Worm (Caenorhabditis elegans): ENCODE measurements around the gene mog-2.

mog-2 gene

DNA sequence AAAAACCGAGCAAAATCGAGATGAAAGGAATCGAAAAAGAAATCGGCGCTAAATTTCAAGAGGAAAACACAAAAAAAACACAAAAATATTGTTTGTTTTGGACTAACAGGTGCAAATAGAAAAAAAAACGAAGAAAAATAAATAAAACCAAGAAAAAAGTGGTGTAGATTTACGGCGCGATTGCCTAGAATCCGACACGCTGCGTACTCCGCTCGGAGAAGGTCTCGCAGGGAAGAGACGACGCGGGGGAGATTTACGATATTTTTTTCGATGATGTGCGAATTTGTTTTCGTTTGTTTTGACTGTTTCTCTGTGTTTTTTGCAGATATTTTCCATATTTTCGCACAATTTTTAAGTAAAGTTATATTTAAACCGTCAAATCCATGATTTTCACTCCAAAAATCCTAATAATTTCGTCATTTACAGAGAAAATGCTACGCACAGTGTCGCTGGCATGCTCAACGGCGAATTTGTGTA is 24.9 kb upstream of the mog-2 start, which contains the start of gene sco-1 (continued):
- peak; percentile 88 for TF ChIP-seq php-3 (GFP tag; IDR thresholded peaks at IDR 0.05)
- TF ChIP-seq arid-1 (GFP tag; conservative IDR thresholded peaks at IDR 0.05), result peak; percentile 68; the same call in 1 of the 2 replicates
- TF ChIP-seq unc-130 (GFP tag; optimal IDR thresholded peaks at IDR 0.05), result peak; percentile 92
- no peak for TF ChIP-seq ztf-11 (tag; optimal IDR thresholded peaks at IDR 0.05)
- peak; percentile 50 for TF ChIP-seq gei-8 (GFP tag; optimal IDR thresholded peaks at IDR 0.05)
- TF ChIP-seq snpc-1.2 (GFP tag; IDR thresholded peaks at IDR 0.05), result 0 out of 2 replicates have a peak, but pooled peaks have one; percentile 16
- peak; percentile 42 for TF ChIP-seq ces-1 (GFP tag; optimal IDR thresholded peaks at IDR 0.05)
- peak; percentile 94 for TF ChIP-seq T26A8.4 (GFP tag; IDR thresholded peaks at IDR 0.05)
- no peak for TF ChIP-seq aly-2 (tag; optimal IDR thresholded peaks at IDR 0.05)
- peak; percentile 16 for TF ChIP-seq nhr-10 (tag; optimal IDR thresholded peaks at IDR 0.05)
- peak; percentile 58; the same call in 1 of the 2 replicates for TF ChIP-seq ceh-44 (GFP tag; IDR thresholded peaks at IDR 0.05)
- TF ChIP-seq madf-5 (GFP tag; IDR thresholded peaks at IDR 0.05), result 0 out of 4 replicates have a peak, but pooled peaks of 1 of the 2 experiments have one; percentile 4
- no peak for TF ChIP-seq F10B5.3 (tag; optimal IDR thresholded peaks at IDR 0.05)
- TF ChIP-seq set-16 (GFP tag; IDR thresholded peaks at IDR 0.05), result no peak
- TF ChIP-seq Y75B8A.6 (GFP tag; IDR thresholded peaks at IDR 0.05), result no peak
- TF ChIP-seq vab-7 (GFP tag; IDR thresholded peaks at IDR 0.05), result peak; percentile 79
- TF ChIP-seq lsy-2 (tag; optimal IDR thresholded peaks at IDR 0.05), result peak; percentile 80 to 97

DNA sequence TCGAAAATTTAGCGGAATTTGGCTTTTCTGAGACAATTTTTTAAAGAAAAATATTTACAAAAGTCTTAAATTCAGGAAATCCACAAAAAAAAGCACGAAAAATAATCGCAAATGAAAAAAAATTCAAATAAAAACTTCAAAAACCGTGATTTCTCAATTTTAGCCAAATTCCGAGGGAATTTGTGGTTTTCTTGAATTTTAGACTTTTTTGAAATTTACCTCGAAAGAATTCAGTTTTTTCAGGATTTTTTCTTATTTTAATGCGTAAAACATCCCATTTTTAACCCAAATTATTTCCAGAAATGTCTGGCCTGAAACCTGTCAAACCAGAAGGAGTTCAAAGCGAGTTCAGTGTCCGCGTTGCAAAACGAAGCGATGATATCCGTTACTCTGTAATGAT is 22.9 kb upstream of the mog-2 start, which contains the start of gene gtf-2F1:
Gene gtf-2F1 (plus strand): TSS at position 301 of the 400 bp plus-strand sequence.
- TF ChIP-seq ceh-32 (tag; optimal IDR thresholded peaks at IDR 0.05; ENCODE audit: poor library complexity) (no peak), ZK546.5 (tag; optimal IDR thresholded peaks at IDR 0.05) (no peak), T20F7.1 (GFP tag; optimal IDR thresholded peaks at IDR 0.05) (no peak), ama-1 (optimal IDR thresholded peaks at IDR 0.05) (no peak), nhr-48 (tag; optimal IDR thresholded peaks at IDR 0.05) (no peak), unc-62 (GFP tag; optimal IDR thresholded peaks at IDR 0.05 in 1 of 2) (peak in 1 of 2 experiments; percentile 41), unc-62 (tag; optimal IDR thresholded peaks at IDR 0.05) (no peak), hlh-11 (tag; optimal IDR thresholded peaks at IDR 0.05) (no peak), skn-1 (tag; optimal IDR thresholded peaks at IDR 0.05) (no peak), php-3 (GFP tag; IDR thresholded peaks at IDR 0.05) (no peak)

DNA sequence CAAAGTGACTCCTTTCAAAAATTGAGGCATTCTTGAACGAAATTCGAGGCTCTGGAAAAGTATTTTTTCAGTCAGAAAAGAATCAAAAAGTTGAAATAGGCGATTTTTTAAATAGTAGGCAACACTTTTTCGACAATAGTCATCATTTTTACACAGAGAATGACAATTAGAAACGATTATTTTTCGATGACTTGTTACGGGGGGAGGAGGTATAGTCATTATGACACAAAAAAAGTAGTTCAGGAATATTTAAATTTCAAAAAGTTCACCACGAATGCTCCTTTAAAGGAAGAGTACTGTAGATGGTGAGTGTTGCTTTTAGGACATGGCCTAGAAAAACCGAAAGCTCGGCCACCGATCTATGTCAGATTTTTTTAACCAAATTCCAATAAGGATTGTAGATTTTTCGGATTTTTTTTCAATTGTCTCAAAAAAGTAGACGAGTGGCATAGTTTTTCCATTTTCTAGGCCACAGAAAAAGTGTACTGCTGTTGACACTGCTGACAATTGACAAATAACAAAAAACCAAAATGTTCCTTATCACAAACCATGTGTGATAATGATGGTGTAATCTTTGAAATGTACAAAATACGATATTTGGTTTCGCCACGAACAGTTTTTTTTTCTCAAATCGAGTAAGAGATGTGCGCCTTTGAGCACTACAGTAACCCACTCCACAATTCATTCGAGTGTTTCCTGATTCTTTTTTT is 17.1 kb upstream of the mog-2 start, which contains the start of gene Y52E8A.3:
Gene Y52E8A.3 (minus strand): TSS at position 51 of the 710 bp plus-strand sequence.
- TF ChIP-seq spr-3 (GFP tag; optimal IDR thresholded peaks at IDR 0.05) (no peak), unc-62 (GFP tag; optimal IDR thresholded peaks at IDR 0.05 in 1 of 2) (peak in 1 of 2 experiments; percentile 91), unc-62 (tag; optimal IDR thresholded peaks at IDR 0.05) (no peak), daf-16 (GFP tag; optimal IDR thresholded peaks at IDR 0.05) (no peak), daf-16 (tag; optimal IDR thresholded peaks at IDR 0.05) (peak; percentile 60), snpc-4 (tag; optimal IDR thresholded peaks at IDR 0.05) (no peak), spr-1 (tag; optimal IDR thresholded peaks at IDR 0.05) (no peak), duxl-1 (tag; optimal IDR thresholded peaks at IDR 0.05; ENCODE audit: poor library complexity) (no peak)

DNA sequence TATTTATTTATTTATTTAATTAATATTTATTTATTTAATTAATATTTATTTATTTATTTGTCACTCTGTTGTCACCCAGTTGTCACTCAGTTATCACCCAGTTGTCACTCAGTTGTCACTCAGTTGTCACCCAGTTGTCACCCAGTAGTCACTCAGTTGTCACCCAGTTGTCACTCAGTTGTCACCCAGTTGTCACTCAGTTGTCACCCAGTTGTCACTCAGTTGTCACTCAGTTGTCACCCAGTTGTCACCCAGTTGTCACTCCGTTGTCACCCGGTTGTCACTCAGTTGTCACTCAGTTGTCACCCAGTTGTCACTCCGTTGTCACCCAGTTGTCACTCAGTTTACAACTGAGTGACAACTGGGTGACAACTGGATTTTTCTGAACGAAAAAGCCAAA is 15.0 kb upstream of the mog-2 start:
- TF ChIP-seq dmd-9 (GFP tag; IDR thresholded peaks at IDR 0.05), result peak; percentile 70; the same call in 1 of the 2 replicates
- TF ChIP-seq egl-43 (GFP tag; IDR thresholded peaks at IDR 0.05), result 0 out of 2 replicates have a peak, but pooled peaks have one; percentile 5
- TF ChIP-seq D1046.2 (GFP tag; IDR thresholded peaks at IDR 0.05), result 0 out of 2 replicates have a peak, but pooled peaks have one; percentile 15
- peak; percentile 51; the same call in 1 of the 2 replicates for TF ChIP-seq ceh-20 (GFP tag; IDR thresholded peaks at IDR 0.05)
